Worm (Caenorhabditis elegans) whole organism, late embryonic: ENCODE data around the gene srw-91.

Source experiments
- C08G9.2 ChIP-seq: sonication (generic microtip); optimal IDR thresholded peaks from 2 replicates; lab custom pipeline; 2016; ENCODE audit warnings: mild to moderate bottlenecking, missing genetic modification characterization, moderate library complexity, missing compliant biosample characterization
- C38D4.7 ChIP-seq: fragments of 200-800 bp; sonication (Bioruptor generic); optimal IDR thresholded peaks from 2 replicates; lab custom pipeline; 2018; ENCODE audit warnings: mild to moderate bottlenecking, missing genetic modification characterization, moderate library complexity, missing compliant biosample characterization
- F13H6.1 ChIP-seq: sonication (generic microtip); optimal IDR thresholded peaks from 2 replicates; lab custom pipeline; 2016; ENCODE audit warnings: missing genetic modification characterization, missing compliant biosample characterization
- ama-1 ChIP-seq: fragments of 150-350 bp; optimal IDR thresholded peaks from 2 replicates; lab custom pipeline; 2014
- ceh-18 ChIP-seq: sonication (generic microtip); optimal IDR thresholded peaks from 2 replicates; lab custom pipeline; 2016; ENCODE audit warnings: missing genetic modification characterization, missing compliant biosample characterization
- ceh-19 ChIP-seq: fragments of 200-800 bp; sonication (Bioruptor generic); optimal IDR thresholded peaks from 2 replicates; lab custom pipeline; 2018; ENCODE audit warnings: mild to moderate bottlenecking, missing genetic modification characterization, missing compliant biosample characterization
- ceh-22 ChIP-seq: sonication (generic microtip); optimal IDR thresholded peaks from 2 replicates; lab custom pipeline; 2017; ENCODE audit warnings: missing biosample characterization, missing genetic modification characterization
- ceh-34 ChIP-seq: sonication (generic microtip); optimal IDR thresholded peaks from 2 replicates; lab custom pipeline; 2016; ENCODE audit warnings: mild to moderate bottlenecking, missing genetic modification characterization, missing compliant biosample characterization
- ceh-45 ChIP-seq: fragments of 200-800 bp; sonication (Bioruptor generic); IDR thresholded peaks from 2 replicates; pipeline ENCODE4 v1.3.6; 2022; ENCODE audit warnings: missing genetic modification reagents, missing genetic modification characterization, missing compliant biosample characterization
- ceh-48 ChIP-seq: sonication (generic microtip); optimal IDR thresholded peaks from 2 replicates; lab custom pipeline; 2016; ENCODE audit warnings: missing genetic modification characterization, inconsistent platforms, missing compliant biosample characterization
- ceh-9 ChIP-seq: sonication (generic microtip); optimal IDR thresholded peaks from 2 replicates; lab custom pipeline; 2016; ENCODE audit warnings: mild to moderate bottlenecking, missing genetic modification characterization, inconsistent platforms, missing compliant biosample characterization
- che-1 ChIP-seq: sonication (generic microtip); optimal IDR thresholded peaks from 2 replicates; lab custom pipeline; 2016; ENCODE audit warnings: mild to moderate bottlenecking, missing genetic modification characterization, missing compliant biosample characterization
- dmd-4 ChIP-seq: sonication (generic microtip); optimal IDR thresholded peaks from 2 replicates; lab custom pipeline; 2016; ENCODE audit warnings: borderline replicate concordance, missing genetic modification characterization, missing compliant biosample characterization
- dve-1 ChIP-seq: sonication (generic microtip); optimal IDR thresholded peaks from 2 replicates; lab custom pipeline; 2017; ENCODE audit warnings: antibody characterized with exemption, mild to moderate bottlenecking, missing genetic modification characterization, missing compliant biosample characterization
- elt-4 ChIP-seq: sonication (generic microtip); optimal IDR thresholded peaks from 2 replicates; lab custom pipeline; 2016; ENCODE audit warnings: missing genetic modification characterization, missing compliant biosample characterization
- ets-4 ChIP-seq: sonication (generic microtip); optimal IDR thresholded peaks from 2 replicates; lab custom pipeline; 2016; ENCODE audit warnings: missing genetic modification characterization, missing compliant biosample characterization
- fax-1 ChIP-seq: sonication (generic microtip); optimal IDR thresholded peaks from 2 replicates; lab custom pipeline; 2016; ENCODE audit warnings: missing genotype, missing genetic modification characterization, missing compliant biosample characterization
- gmeb-2 ChIP-seq: sonication (generic microtip); optimal IDR thresholded peaks from 2 replicates; lab custom pipeline; 2016; ENCODE audit warnings: missing genetic modification characterization, inconsistent platforms, missing compliant biosample characterization
- hlh-15 ChIP-seq: sonication (generic microtip); optimal IDR thresholded peaks from 2 replicates; lab custom pipeline; 2016; ENCODE audit warnings: missing genetic modification characterization, missing compliant biosample characterization
- hlh-30 ChIP-seq: sonication (generic microtip); optimal IDR thresholded peaks from 2 replicates; lab custom pipeline; 2017; ENCODE audit warnings: antibody characterized with exemption, missing genetic modification characterization, missing compliant biosample characterization; ENCODE audit not compliant: insufficient read depth
- hlh-6 ChIP-seq: sonication (generic microtip); optimal IDR thresholded peaks from 2 replicates; lab custom pipeline; 2016; ENCODE audit warnings: missing genotype, missing genetic modification characterization, missing compliant biosample characterization
- lim-6 ChIP-seq: sonication (generic microtip); optimal IDR thresholded peaks from 2 replicates; lab custom pipeline; 2016; ENCODE audit warnings: missing genetic modification characterization, missing compliant biosample characterization
- lin-11 ChIP-seq: fragments of 200-800 bp; sonication (Bioruptor generic); optimal IDR thresholded peaks from 2 replicates; lab custom pipeline; 2018; ENCODE audit warnings: mild to moderate bottlenecking, missing genetic modification characterization, missing compliant biosample characterization
- madf-2 ChIP-seq: sonication (generic microtip); optimal IDR thresholded peaks from 2 replicates; lab custom pipeline; 2017; ENCODE audit warnings: missing genetic modification characterization, missing compliant biosample characterization
- mec-3 ChIP-seq: sonication (generic microtip); optimal IDR thresholded peaks from 2 replicates; lab custom pipeline; 2016; ENCODE audit warnings: borderline replicate concordance, missing genetic modification characterization, missing compliant biosample characterization
- nfya-1 ChIP-seq: sonication (generic microtip); optimal IDR thresholded peaks from 2 replicates; lab custom pipeline; 2017; ENCODE audit warnings: missing genetic modification characterization, mild to moderate bottlenecking, missing compliant biosample characterization, antibody characterized with exemption, moderate library complexity
- nhr-232 ChIP-seq: sonication (generic microtip); optimal IDR thresholded peaks from 2 replicates; lab custom pipeline; 2016; ENCODE audit warnings: missing genetic modification characterization, missing compliant biosample characterization
- npax-4 ChIP-seq: sonication (generic microtip); optimal IDR thresholded peaks from 2 replicates; lab custom pipeline; 2016; ENCODE audit warnings: missing genetic modification characterization, missing compliant biosample characterization
- odd-2 ChIP-seq: sonication (generic microtip); optimal IDR thresholded peaks from 2 replicates; lab custom pipeline; 2017; ENCODE audit warnings: antibody characterized with exemption, mild to moderate bottlenecking, missing genetic modification characterization, missing compliant biosample characterization
- pag-3 ChIP-seq: sonication (generic microtip); optimal IDR thresholded peaks from 2 replicates; lab custom pipeline; 2016; ENCODE audit warnings: missing compliant biosample characterization, missing genetic modification characterization, borderline replicate concordance
- pat-9 ChIP-seq: fragments of 200-800 bp; sonication (Bioruptor generic); optimal IDR thresholded peaks from 2 replicates; lab custom pipeline; 2018; ENCODE audit warnings: mild to moderate bottlenecking, missing genetic modification characterization, moderate library complexity, missing compliant biosample characterization
- pha-2 ChIP-seq: sonication (generic microtip); optimal IDR thresholded peaks from 2 replicates; lab custom pipeline; 2017; ENCODE audit warnings: mild to moderate bottlenecking, missing genetic modification characterization, missing compliant biosample characterization
- pha-4 ChIP-seq: fragments of 150-350 bp; optimal IDR thresholded peaks from 2 replicates; lab custom pipeline; 2018; ENCODE audit warnings: missing biosample characterization, missing genetic modification reagents, missing genetic modification characterization
- pqm-1 ChIP-seq: sonication (generic microtip); optimal IDR thresholded peaks from 2 replicates; lab custom pipeline; 2016; ENCODE audit warnings: missing genetic modification characterization, missing compliant biosample characterization
- rnt-1 ChIP-seq: sonication (generic microtip); optimal IDR thresholded peaks from 2 replicates; lab custom pipeline; 2016; ENCODE audit warnings: missing genetic modification characterization, missing compliant biosample characterization
- sox-2 ChIP-seq: fragments of 200-800 bp; sonication (Bioruptor generic); IDR thresholded peaks from 2 replicates; pipeline ENCODE4 v1.3.6; 2022; ENCODE audit warnings: missing genetic modification reagents, missing genetic modification characterization, missing compliant biosample characterization
- sox-4 ChIP-seq: sonication (generic microtip); optimal IDR thresholded peaks from 2 replicates; lab custom pipeline; 2017; ENCODE audit warnings: mild to moderate bottlenecking, missing genetic modification characterization, inconsistent platforms, missing compliant biosample characterization
- ttx-3 ChIP-seq: sonication (generic microtip); optimal IDR thresholded peaks from 2 replicates; lab custom pipeline; 2016; ENCODE audit warnings: missing genetic modification reagents, missing genetic modification characterization, missing compliant biosample characterization
- unc-3 ChIP-seq, 2 experiments: fragments of 200-800 bp in 1 of 2; sonication (Bioruptor generic) in 1 of 2; sonication (generic microtip) in 1 of 2; conservative IDR thresholded peaks in 1 of 2; optimal IDR thresholded peaks in 1 of 2; 2 replicates each; pipeline versions ENCODE4 v1.3.6 to Lab custom; 2016 to 2022; ENCODE audit warnings: missing compliant biosample characterization in 2 of 2, missing genetic modification characterization in 2 of 2, missing genetic modification reagents in 1 of 2
- unc-42 ChIP-seq: sonication (generic microtip); optimal IDR thresholded peaks from 2 replicates; lab custom pipeline; 2016; ENCODE audit warnings: missing genotype, missing genetic modification characterization, missing compliant biosample characterization
- unc-86 ChIP-seq: sonication (generic microtip); optimal IDR thresholded peaks from 2 replicates; lab custom pipeline; 2016; ENCODE audit warnings: missing genetic modification characterization, missing compliant biosample characterization
- zip-5 ChIP-seq: sonication (generic microtip); optimal IDR thresholded peaks from 2 replicates; lab custom pipeline; 2016; ENCODE audit warnings: missing genetic modification characterization, missing compliant biosample characterization

The srw-91 gene

DNA sequence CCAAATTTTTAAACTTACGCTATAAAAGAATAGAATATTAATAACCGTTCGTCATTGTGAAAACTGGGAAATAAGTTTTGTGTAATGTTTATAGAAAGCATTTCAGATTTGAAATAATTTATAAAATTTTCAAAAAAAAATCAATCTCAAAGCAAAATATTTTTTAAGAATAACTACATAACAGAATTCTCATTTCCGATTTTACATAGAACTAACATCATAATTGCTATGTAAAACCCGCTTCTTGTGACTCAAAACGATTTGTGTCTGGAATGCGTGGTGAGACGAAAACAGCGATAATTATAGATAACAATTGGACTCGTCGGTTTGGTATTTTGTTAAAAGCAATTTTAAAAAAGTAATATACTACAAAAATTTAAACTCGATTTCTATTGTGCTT lies at the start of gene srw-91:
Gene srw-91 (minus strand): TSS at position 101 of the 400 bp plus-strand sequence.
- TF ChIP-seq pqm-1 (tag; lab: Kevin White, UChicago) (no peak), che-1 (tag; lab: Kevin White, UChicago) (no peak), F13H6.1 (no peak), sox-4 (tag; lab: Kevin White, UChicago) (no peak), npax-4 (tag; lab: Kevin White, UChicago) (no peak), lin-11 (tag; lab: Kevin White, UChicago) (no peak), elt-4 (no peak), hlh-6 (tag; lab: Kevin White, UChicago) (no peak), zip-5 (tag; lab: Kevin White, UChicago) (no peak), unc-42 (tag; lab: Kevin White, UChicago) (no peak), nhr-232 (tag; lab: Kevin White, UChicago) (no peak), C38D4.7 (no peak), C08G9.2 (no peak), ceh-18 (tag; lab: Kevin White, UChicago) (no peak), lim-6 (tag; lab: Kevin White, UChicago) (no peak), madf-2 (no peak), odd-2 (no peak), dve-1 (tag; lab: Kevin White, UChicago) (no peak)

- TF ChIP-seq ceh-22 (no peak), F13H6.1 (no peak), ttx-3 (tag; lab: Kevin White, UChicago) (no peak), odd-2 (no peak), nhr-232 (tag; lab: Kevin White, UChicago) (no peak), nfya-1 (tag; lab: Kevin White, UChicago) (no peak), gmeb-2 (no peak), pat-9 (tag; lab: Kevin White, UChicago) (no peak), ama-1 (lab: Kevin White, UChicago) (no peak), ceh-9 (tag; lab: Kevin White, UChicago) (no peak), mec-3 (tag; lab: Kevin White, UChicago) (no peak), sox-2 (GFP tag; lab: Robert Waterston, UW) (no peak)
- TF ChIP-seq, all 69 proteins: peak for 0
Observed at ce11 chrV:1725353-1725752, 44.7 kb upstream of the srw-91 start, which contains the start of gene sri-27. sri-27 (plus strand) TSS chrV:1725653.

- no peak for TF ChIP-seq pag-3
Observed at ce11 chrV:1721966-1722365, 41.3 kb upstream of the srw-91 start, which contains the start of gene srw-101. srw-101 (plus strand) TSS chrV:1722266.

ce11 chrV:1719927-1720326 lies 39.3 kb upstream of the srw-91 start, which contains the start of gene srw-102:
srw-102 (plus strand) TSS chrV:1720227.
- TF ChIP-seq zip-5 (tag; lab: Kevin White, UChicago) (no peak), ceh-19 (GFP tag; lab: Kevin White, UChicago) (no peak), elt-4 (no peak), ttx-3 (tag; lab: Kevin White, UChicago) (no peak), ceh-34 (tag; lab: Kevin White, UChicago) (no peak), ets-4 (tag; lab: Kevin White, UChicago) (no peak), ceh-45 (no peak), pha-4 (tag; lab: Kevin White, UChicago) (no peak), lin-11 (tag; lab: Kevin White, UChicago) (no peak), hlh-15 (tag; lab: Kevin White, UChicago) (no peak)

DNA sequence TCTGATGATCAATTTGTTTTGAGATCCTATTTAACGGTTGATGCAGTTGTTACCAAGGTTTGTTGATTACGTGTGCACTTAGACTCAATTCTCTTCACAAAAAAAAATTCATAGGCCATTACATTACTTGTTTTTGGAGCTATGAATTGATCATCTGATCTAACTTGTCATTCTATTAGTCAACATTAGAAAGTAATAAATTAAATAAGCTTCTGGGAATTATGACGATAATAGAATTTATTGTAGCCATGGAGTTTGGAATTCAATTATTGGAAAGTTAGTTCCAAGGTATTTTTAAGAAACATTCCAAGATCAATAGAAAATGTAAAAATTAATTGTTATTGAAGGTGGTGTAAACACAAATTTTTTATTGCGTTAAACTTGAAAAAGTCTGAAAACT lies 37.6 kb upstream of the srw-91 start:
- no peak for TF ChIP-seq unc-86 (tag; lab: Kevin White, UChicago)
- TF ChIP-seq elt-4 = no peak
- TF ChIP-seq hlh-6 (tag; lab: Kevin White, UChicago) = no peak
- TF ChIP-seq pat-9 (tag; lab: Kevin White, UChicago) = no peak
- no peak for TF ChIP-seq sox-2 (GFP tag; lab: Robert Waterston, UW)
- no peak for TF ChIP-seq dmd-4 (tag; lab: Kevin White, UChicago)
- TF ChIP-seq rnt-1 = no peak
- no peak for TF ChIP-seq che-1 (tag; lab: Kevin White, UChicago)
- no peak for TF ChIP-seq hlh-30 (tag; lab: Kevin White, UChicago)
- no peak for TF ChIP-seq ttx-3 (tag; lab: Kevin White, UChicago)
- no peak for TF ChIP-seq unc-3 (GFP tag; conservative IDR thresholded peaks at IDR 0.05; lab: Robert Waterston, UW)
- TF ChIP-seq unc-3 (tag; optimal IDR thresholded peaks at IDR 0.05; lab: Kevin White, UChicago) = no peak
- TF ChIP-seq ceh-22 = no peak
- no peak for TF ChIP-seq pha-2 (tag; lab: Kevin White, UChicago)
- no peak for TF ChIP-seq fax-1 (tag; lab: Kevin White, UChicago)
- no peak for TF ChIP-seq ets-4 (tag; lab: Kevin White, UChicago)
- TF ChIP-seq ceh-19 (GFP tag; lab: Kevin White, UChicago) = no peak
- no peak for TF ChIP-seq lim-6 (tag; lab: Kevin White, UChicago)
- no peak for TF ChIP-seq gmeb-2
- TF ChIP-seq ceh-48 (tag; lab: Kevin White, UChicago) = no peak
